Fruit fly (Drosophila melanogaster) whole organism, adult: Measurements from ENCODE around the gene simj.

Source experiments
- CG11617 ChIP-seq: fragments of 200-800 bp; sonication (Bioruptor generic); optimal IDR thresholded peaks from 2 replicates; lab custom pipeline; 2017; ENCODE audit warnings: mild to moderate bottlenecking, missing biosample characterization, missing genetic modification reagents, missing genetic modification characterization
- CG12768 ChIP-seq: fragments of 200-800 bp; sonication (Bioruptor generic); optimal IDR thresholded peaks from 2 replicates; lab custom pipeline; 2017; ENCODE audit warnings: missing biosample characterization, missing genetic modification characterization, mild to moderate bottlenecking, moderate library complexity, missing genetic modification reagents
- CG14711 ChIP-seq: fragments of 200-800 bp; sonication (Bioruptor generic); optimal IDR thresholded peaks from 2 replicates; lab custom pipeline; 2018; ENCODE audit warnings: missing biosample characterization, mild to moderate bottlenecking, missing genetic modification characterization, moderate library complexity
- CG1620 ChIP-seq: fragments of 200-800 bp; sonication (Bioruptor generic); optimal IDR thresholded peaks from 2 replicates; lab custom pipeline; 2016; ENCODE audit warnings: missing biosample characterization, missing genetic modification characterization
- CG33017 ChIP-seq: fragments of 200-800 bp; sonication (Bioruptor generic); optimal IDR thresholded peaks from 2 replicates; lab custom pipeline; 2018; ENCODE audit warnings: missing biosample characterization, mild to moderate bottlenecking, missing genetic modification characterization, moderate library complexity
- CG5204 ChIP-seq: fragments of 200-800 bp; sonication (Bioruptor generic); optimal IDR thresholded peaks from 2 replicates; lab custom pipeline; 2016; ENCODE audit warnings: missing biosample characterization, missing genetic modification characterization
- CG7045 ChIP-seq: fragments of 200-800 bp; sonication (Bioruptor generic); optimal IDR thresholded peaks from 2 replicates; lab custom pipeline; 2017; ENCODE audit warnings: missing biosample characterization, mild to moderate bottlenecking, missing genetic modification characterization
- CG7101 ChIP-seq: fragments of 200-800 bp; sonication (Bioruptor generic); optimal IDR thresholded peaks from 2 replicates; lab custom pipeline; 2018; ENCODE audit warnings: missing biosample characterization, mild to moderate bottlenecking, missing genetic modification characterization, moderate library complexity
- Clk ChIP-seq: fragments of 200-800 bp; sonication (Bioruptor generic); optimal IDR thresholded peaks from 2 replicates; lab custom pipeline; 2017; ENCODE audit warnings: missing biosample characterization, missing genetic modification characterization
- Crg-1 ChIP-seq: fragments of 200-800 bp; sonication (Bioruptor generic); optimal IDR thresholded peaks from 2 replicates; lab custom pipeline; 2016; ENCODE audit warnings: missing biosample characterization, missing genetic modification characterization
- Hr96 ChIP-seq: fragments of 200-800 bp; sonication (Bioruptor generic); optimal IDR thresholded peaks from 2 replicates; lab custom pipeline; 2016; ENCODE audit warnings: missing biosample characterization, missing genetic modification characterization
- Mnt ChIP-seq: fragments of 200-800 bp; sonication (Bioruptor generic); optimal IDR thresholded peaks from 2 replicates; lab custom pipeline; 2016; ENCODE audit warnings: missing biosample characterization, mild to moderate bottlenecking, missing genetic modification characterization
- bab1 ChIP-seq: fragments of 200-800 bp; sonication (Bioruptor generic); optimal IDR thresholded peaks from 3 replicates; lab custom pipeline; 2019; ENCODE audit warnings: missing biosample characterization, mild to moderate bottlenecking, missing genetic modification characterization, moderate library complexity
- cic ChIP-seq: fragments of 200-800 bp; sonication (Bioruptor generic); optimal IDR thresholded peaks from 2 replicates; lab custom pipeline; 2017; ENCODE audit warnings: missing biosample characterization, mild to moderate bottlenecking, missing genetic modification characterization, moderate library complexity
- cnc ChIP-seq, 2 experiments: fragments of >200 bp; optimal IDR thresholded peaks; 2 replicates each; lab custom pipeline; 2017
- kay ChIP-seq: fragments of 200-800 bp; sonication (Bioruptor generic); peaks from one replicate; lab custom pipeline; 2016; ENCODE audit warnings: missing biosample characterization, missing genetic modification characterization, borderline replicate concordance
- ovo ChIP-seq: fragments of 200-800 bp; sonication (Bioruptor generic); optimal IDR thresholded peaks from 2 replicates; lab custom pipeline; 2016; ENCODE audit warnings: missing biosample characterization, missing genetic modification characterization
- pad ChIP-seq: fragments of 200-800 bp; sonication (Bioruptor generic); optimal IDR thresholded peaks from 3 replicates; lab custom pipeline; 2017; ENCODE audit warnings: missing biosample characterization, missing genetic modification characterization, mild to moderate bottlenecking, moderate library complexity, missing genetic modification reagents
- tj ChIP-seq: fragments of 200-800 bp; sonication (Bioruptor generic); optimal IDR thresholded peaks from 3 replicates; lab custom pipeline; 2017; ENCODE audit warnings: missing biosample characterization, mild to moderate bottlenecking, missing genetic modification characterization, moderate library complexity
- toe ChIP-seq: fragments of 200-800 bp; sonication (Bioruptor generic); optimal IDR thresholded peaks from 2 replicates; lab custom pipeline; 2016; ENCODE audit warnings: missing biosample characterization, missing genetic modification characterization

Gene simj

DNA sequence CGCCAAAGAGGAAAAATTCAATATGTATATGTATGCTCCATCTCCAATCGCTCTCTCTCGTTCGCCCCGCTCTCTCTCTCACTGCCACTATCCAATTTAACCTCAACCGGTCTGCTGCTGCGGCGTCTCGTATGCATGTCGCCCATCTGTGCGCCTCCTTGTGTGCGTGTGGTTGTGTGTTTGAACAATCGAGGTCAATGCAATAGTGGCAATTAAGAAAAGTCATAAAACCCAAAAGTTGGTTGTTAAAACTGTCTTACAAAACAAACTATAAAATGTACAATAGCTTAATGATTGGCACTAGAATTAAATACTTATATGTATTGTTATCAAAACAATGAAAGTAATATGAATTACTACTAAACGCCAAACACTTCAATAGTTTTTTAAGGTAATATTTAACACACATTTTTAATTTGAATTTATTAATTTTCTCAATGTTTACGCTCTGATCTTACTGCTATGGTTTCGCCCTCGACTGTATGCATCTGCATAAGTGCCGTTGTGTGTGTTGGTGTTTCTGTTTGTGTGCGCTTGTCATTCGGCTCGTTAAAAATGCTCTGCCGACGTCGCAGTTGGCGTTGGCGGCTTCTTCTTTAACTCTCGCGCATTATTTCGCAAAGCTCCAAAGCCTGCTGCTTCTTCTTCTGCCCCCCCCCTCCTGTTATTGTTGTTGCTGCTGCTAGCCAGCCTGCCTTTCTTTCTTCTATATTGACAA is 1.1 kb downstream of the simj start:
- TF ChIP-seq ovo (GFP tag; lab: Kevin White, UChicago) (peak; percentile 81), Hr96 (GFP tag; lab: Kevin White, UChicago) (peak; percentile 88), Mnt (peak; percentile 84), tj (peak; percentile 91), CG12768 (GFP tag; lab: Kevin White, UChicago) (peak; percentile 98), CG5204 (GFP tag; lab: Kevin White, UChicago) (no peak), CG14711 (tag; lab: Kevin White, UChicago) (peak; percentile 90), pad (GFP tag; lab: Kevin White, UChicago) (peak; percentile 89), CG7045 (GFP tag; lab: Kevin White, UChicago) (peak; percentile 98), cic (GFP tag; lab: Kevin White, UChicago) (peak; percentile 90), Clk (GFP tag; lab: Kevin White, UChicago) (peak; percentile 93), Crg-1 (GFP tag; lab: Kevin White, UChicago) (peak; percentile 88), toe (peak; percentile 97), CG33017 (tag; lab: Kevin White, UChicago) (peak; percentile 98), kay (GFP tag; lab: Kevin White, UChicago) (peak; percentile 85), CG7101 (tag; lab: Kevin White, UChicago) (peak; percentile 97), CG1620 (peak; percentile 77), CG11617 (peak; percentile 99), bab1 (GFP tag; lab: Kevin White, UChicago) (peak; percentile 96), cnc (optimal IDR thresholded peaks at IDR 0.05; lab: Kevin White, UChicago) (no peak)

DNA sequence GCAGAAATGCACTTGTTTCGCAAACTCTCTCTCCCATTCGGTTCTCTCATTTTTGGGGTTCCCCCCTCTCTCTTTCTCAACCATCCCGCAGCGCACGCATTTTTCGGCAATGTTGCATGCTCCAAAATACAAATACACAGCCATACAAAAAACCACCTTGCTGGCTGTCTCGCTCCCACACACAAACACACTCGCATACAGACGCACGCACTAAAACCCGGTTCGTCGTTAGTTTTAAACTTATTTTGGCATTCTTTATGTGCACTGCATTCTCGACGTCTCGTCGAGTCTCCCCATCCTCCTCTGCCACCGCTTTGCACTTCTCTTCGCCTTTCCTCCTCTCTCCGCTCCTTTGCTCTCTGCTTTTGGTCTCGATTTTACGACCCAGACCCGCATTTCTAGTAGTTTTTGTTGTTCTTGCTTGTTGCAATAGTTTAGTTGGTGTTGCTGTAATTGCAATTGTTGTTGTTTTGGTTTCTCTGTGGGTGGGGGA is 2.0 kb downstream of the simj start:
- TF ChIP-seq cnc (optimal IDR thresholded peaks at IDR 0.05; lab: Kevin White, UChicago), result no peak
- no peak for TF ChIP-seq CG33017 (tag; lab: Kevin White, UChicago)
- no peak for TF ChIP-seq Hr96 (GFP tag; lab: Kevin White, UChicago)
- no peak for TF ChIP-seq Clk (GFP tag; lab: Kevin White, UChicago)
- TF ChIP-seq CG12768 (GFP tag; lab: Kevin White, UChicago), result no peak
- TF ChIP-seq bab1 (GFP tag; lab: Kevin White, UChicago), result no peak
- no peak for TF ChIP-seq Crg-1 (GFP tag; lab: Kevin White, UChicago)
- TF ChIP-seq toe, result no peak
- TF ChIP-seq kay (GFP tag; lab: Kevin White, UChicago), result no peak
- TF ChIP-seq CG7045 (GFP tag; lab: Kevin White, UChicago), result no peak
- TF ChIP-seq CG5204 (GFP tag; lab: Kevin White, UChicago), result no peak
- TF ChIP-seq tj, result no peak
- no peak for TF ChIP-seq ovo (GFP tag; lab: Kevin White, UChicago)
- no peak for TF ChIP-seq CG14711 (tag; lab: Kevin White, UChicago)
- no peak for TF ChIP-seq pad (GFP tag; lab: Kevin White, UChicago)
- no peak for TF ChIP-seq CG11617
- no peak for TF ChIP-seq Mnt
- no peak for TF ChIP-seq cic (GFP tag; lab: Kevin White, UChicago)
- no peak for TF ChIP-seq CG1620

DNA sequence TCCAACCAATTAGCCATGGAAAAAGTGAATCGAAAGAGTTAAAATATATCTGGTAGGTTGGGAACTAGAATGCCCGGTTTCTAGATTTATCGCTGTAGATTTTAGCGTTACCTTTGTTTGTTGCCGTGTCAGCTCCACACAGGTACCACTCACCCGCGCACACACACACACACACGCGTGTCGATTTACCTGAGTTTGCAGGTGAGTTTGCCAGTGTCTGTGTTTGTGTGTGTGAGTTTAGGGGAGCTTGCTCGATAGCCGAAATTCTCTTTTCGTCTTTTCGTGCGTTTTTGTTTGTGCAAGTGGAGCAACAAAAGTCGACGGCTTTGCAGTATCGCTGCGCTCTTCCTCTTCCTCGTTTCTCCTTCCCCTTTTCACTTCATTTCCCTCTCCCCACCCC is 2.8 kb downstream of the simj start:
- TF ChIP-seq tj (peak; percentile 87), ovo (GFP tag; lab: Kevin White, UChicago) (no peak)

DNA sequence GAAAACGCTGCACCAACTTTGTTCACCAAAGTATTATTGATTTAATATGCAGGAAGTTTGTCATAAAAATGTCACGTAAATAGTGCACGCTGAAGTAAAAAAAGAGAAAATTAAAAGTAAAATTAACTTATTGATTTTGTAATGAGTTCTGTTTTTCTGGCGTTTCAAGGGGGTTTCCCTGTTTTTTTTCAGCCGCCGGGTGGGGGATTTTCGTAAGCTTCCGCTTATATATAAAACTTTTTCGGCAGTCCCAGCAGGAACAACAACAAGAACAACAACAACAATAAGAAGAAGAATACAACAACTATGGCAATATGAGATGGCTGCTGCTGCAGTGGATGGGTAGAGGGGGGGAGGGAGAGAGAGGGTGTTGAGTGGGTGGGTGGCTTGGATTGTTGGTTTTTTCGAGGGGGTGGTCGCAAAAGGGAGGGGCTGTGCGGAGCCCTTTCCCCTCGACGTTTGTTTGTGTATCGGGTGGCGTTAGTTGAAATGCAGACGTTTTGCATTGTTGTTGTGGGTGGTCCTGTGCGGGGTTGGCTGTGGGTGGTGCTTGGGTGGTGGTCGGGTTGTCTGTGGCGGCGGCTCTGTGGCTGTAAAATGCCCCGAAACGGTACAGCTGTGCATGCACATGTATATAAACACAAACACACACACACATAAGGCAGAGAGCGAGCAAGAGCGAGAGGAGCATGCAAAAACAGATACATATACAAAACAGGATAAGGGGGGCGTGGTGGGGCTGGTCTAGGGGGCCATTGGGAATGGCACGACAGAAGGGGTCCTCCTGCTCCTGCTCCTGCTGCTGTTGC is 5.3 kb downstream of the simj start:
- TF ChIP-seq kay (GFP tag; lab: Kevin White, UChicago), result peak; percentile 90
- TF ChIP-seq Hr96 (GFP tag; lab: Kevin White, UChicago), result no peak

- no peak for TF ChIP-seq cic (GFP tag; lab: Kevin White, UChicago)
Measured at dm6 chr3L:10672540-10672939, 8.0 kb downstream of the simj start.

- TF ChIP-seq CG12768 (GFP tag; lab: Kevin White, UChicago) (no peak), CG11617 (no peak), cnc (optimal IDR thresholded peaks at IDR 0.05; lab: Kevin White, UChicago) (no peak), CG14711 (tag; lab: Kevin White, UChicago) (no peak), CG5204 (GFP tag; lab: Kevin White, UChicago) (no peak), CG33017 (tag; lab: Kevin White, UChicago) (no peak), CG1620 (no peak)
Measured at dm6 chr3L:10674145-10674547, 9.6 kb downstream of the simj start.

DNA sequence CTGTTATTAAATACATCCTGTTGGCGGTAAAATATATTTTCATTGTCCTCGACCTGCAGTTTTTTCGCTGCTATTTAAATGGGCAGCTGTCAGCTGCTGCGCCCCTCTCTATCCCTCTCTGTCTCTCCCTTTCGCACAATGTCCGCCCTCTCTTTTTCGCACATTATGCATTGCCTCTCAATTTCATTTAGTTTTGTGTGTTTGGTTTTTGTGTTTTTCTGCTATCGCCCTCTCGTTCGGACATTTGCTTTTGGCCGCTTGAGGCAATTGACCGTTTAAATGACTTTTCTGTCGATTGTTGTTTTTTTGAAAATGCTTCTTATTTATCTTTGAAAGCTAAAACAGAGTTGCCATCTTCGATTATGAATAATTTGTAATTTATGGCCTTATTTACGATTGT is 10.4 kb downstream of the simj start:
- peak; percentile 6 for TF ChIP-seq CG14711 (tag; lab: Kevin White, UChicago)
- no peak for TF ChIP-seq CG33017 (tag; lab: Kevin White, UChicago)
- no peak for TF ChIP-seq Crg-1 (GFP tag; lab: Kevin White, UChicago)
- TF ChIP-seq CG7045 (GFP tag; lab: Kevin White, UChicago), result no peak
